Worm (Caenorhabditis elegans) whole organism, L2 larva: ENCODE results near the gene Y69E1A.1.

Source experiments
- C34F6.9 ChIP-seq: fragments of 150-350 bp; optimal IDR thresholded peaks from 2 replicates; lab custom pipeline; 2014; ENCODE audit warnings: missing biosample characterization, missing genetic modification characterization
- R02D3.7 ChIP-seq: fragments of 150-350 bp; optimal IDR thresholded peaks from 2 replicates; lab custom pipeline; 2014; ENCODE audit warnings: missing biosample characterization, missing genetic modification characterization
- ZK546.5 ChIP-seq: sonication (generic microtip); optimal IDR thresholded peaks from 2 replicates; lab custom pipeline; 2017; ENCODE audit warnings: missing biosample characterization, missing genetic modification characterization
- alr-1 ChIP-seq: fragments of 150-350 bp; optimal IDR thresholded peaks from 2 replicates; lab custom pipeline; 2014; ENCODE audit warnings: missing biosample characterization, missing genetic modification characterization
- aly-2 ChIP-seq: fragments of 150-350 bp; optimal IDR thresholded peaks from 2 replicates; lab custom pipeline; 2014; ENCODE audit warnings: missing biosample characterization, missing genetic modification characterization
- ama-1 ChIP-seq: fragments of 150-350 bp; optimal IDR thresholded peaks from 2 replicates; lab custom pipeline; 2018; ENCODE audit warnings: inconsistent platforms
- blmp-1 ChIP-seq: sonication (generic microtip); optimal IDR thresholded peaks from 2 replicates; lab custom pipeline; 2017; ENCODE audit warnings: missing genetic modification characterization, mild to moderate bottlenecking, missing compliant biosample characterization, antibody characterized with exemption, moderate library complexity; ENCODE audit not compliant: insufficient read depth
- ceh-16 ChIP-seq: fragments of 150-350 bp; optimal IDR thresholded peaks from 2 replicates; lab custom pipeline; 2014; ENCODE audit warnings: missing biosample characterization, missing genetic modification characterization
- crh-2 ChIP-seq: sonication (generic microtip); optimal IDR thresholded peaks from 2 replicates; lab custom pipeline; 2017; ENCODE audit warnings: missing biosample characterization, missing genetic modification characterization
- dmd-4 ChIP-seq: sonication (generic microtip); optimal IDR thresholded peaks from 2 replicates; lab custom pipeline; 2017; ENCODE audit warnings: missing biosample characterization, missing genetic modification characterization
- egl-27 ChIP-seq: sonication (generic microtip); optimal IDR thresholded peaks from 3 replicates; lab custom pipeline; 2017; ENCODE audit warnings: missing biosample characterization, missing genetic modification reagents, missing genetic modification characterization
- elt-1 ChIP-seq: fragments of 150-350 bp; optimal IDR thresholded peaks from 2 replicates; lab custom pipeline; 2014; ENCODE audit warnings: missing biosample characterization, missing genetic modification characterization
- elt-3 ChIP-seq: sonication (generic microtip); optimal IDR thresholded peaks from 2 replicates; lab custom pipeline; 2017; ENCODE audit warnings: missing biosample characterization, missing genetic modification characterization
- fos-1 ChIP-seq: fragments of 150-350 bp; optimal IDR thresholded peaks from 2 replicates; lab custom pipeline; 2014; ENCODE audit warnings: missing biosample characterization, missing genetic modification characterization
- gmeb-1 ChIP-seq: fragments of 150-350 bp; optimal IDR thresholded peaks from 2 replicates; lab custom pipeline; 2014; ENCODE audit warnings: missing biosample characterization, missing genetic modification characterization
- lin-11 ChIP-seq: fragments of 150-350 bp; sonication (generic microtip); optimal IDR thresholded peaks from 2 replicates; lab custom pipeline; 2014; ENCODE audit warnings: missing biosample characterization, missing genetic modification characterization, inconsistent platforms, mixed read lengths
- lin-39 ChIP-seq: fragments of 150-350 bp; optimal IDR thresholded peaks from 2 replicates; lab custom pipeline; 2014; ENCODE audit warnings: missing biosample characterization, missing genetic modification reagents, missing genetic modification characterization
- lsy-2 ChIP-seq, 2 experiments: fragments of 150-350 bp in 1 of 2; sonication (generic microtip) in 1 of 2; optimal IDR thresholded peaks; 2 replicates each; lab custom pipeline; 2014 to 2017; ENCODE audit warnings: missing biosample characterization in 2 of 2, missing genetic modification characterization in 2 of 2
- mab-5 ChIP-seq: fragments of 150-350 bp; optimal IDR thresholded peaks from 2 replicates; lab custom pipeline; 2014; ENCODE audit warnings: missing biosample characterization, missing genetic modification characterization
- mbf-1 ChIP-seq: sonication (generic microtip); optimal IDR thresholded peaks from 2 replicates; lab custom pipeline; 2017; ENCODE audit warnings: missing biosample characterization, missing genetic modification characterization
- nhr-10 ChIP-seq: sonication (generic microtip); optimal IDR thresholded peaks from 2 replicates; lab custom pipeline; 2017; ENCODE audit warnings: missing biosample characterization, missing genetic modification characterization
- nhr-11 ChIP-seq: fragments of 150-350 bp; optimal IDR thresholded peaks from 2 replicates; lab custom pipeline; 2014; ENCODE audit warnings: missing biosample characterization, missing genetic modification characterization
- nhr-12 ChIP-seq: fragments of 150-350 bp; optimal IDR thresholded peaks from 2 replicates; lab custom pipeline; 2014; ENCODE audit warnings: missing biosample characterization, missing genetic modification characterization
- nhr-129 ChIP-seq: fragments of 150-350 bp; optimal IDR thresholded peaks from 2 replicates; lab custom pipeline; 2014; ENCODE audit warnings: missing biosample characterization, missing genetic modification characterization
- nhr-21 ChIP-seq: fragments of 150-350 bp; optimal IDR thresholded peaks from 2 replicates; lab custom pipeline; 2014; ENCODE audit warnings: missing biosample characterization, missing genetic modification characterization
- nhr-23 ChIP-seq: fragments of 150-350 bp; optimal IDR thresholded peaks from 2 replicates; lab custom pipeline; 2014; ENCODE audit warnings: missing biosample characterization, missing genetic modification reagents, missing genetic modification characterization
- nhr-237 ChIP-seq: fragments of 150-350 bp; optimal IDR thresholded peaks from 2 replicates; lab custom pipeline; 2014; ENCODE audit warnings: missing biosample characterization, missing genetic modification characterization
- nhr-25 ChIP-seq: fragments of 150-350 bp; sonication (generic microtip); optimal IDR thresholded peaks from 3 replicates; lab custom pipeline; 2014; ENCODE audit warnings: missing biosample characterization, missing genetic modification characterization
- nhr-6 ChIP-seq: fragments of 150-350 bp; optimal IDR thresholded peaks from 2 replicates; lab custom pipeline; 2014; ENCODE audit warnings: missing biosample characterization, missing genetic modification characterization
- nhr-77 ChIP-seq: fragments of 150-350 bp; optimal IDR thresholded peaks from 2 replicates; lab custom pipeline; 2014; ENCODE audit warnings: missing biosample characterization, missing genetic modification characterization
- peb-1 ChIP-seq: fragments of 150-350 bp; optimal IDR thresholded peaks from 2 replicates; lab custom pipeline; 2014; ENCODE audit warnings: missing biosample characterization, missing genetic modification characterization
- sem-4 ChIP-seq: fragments of 150-350 bp; optimal IDR thresholded peaks from 2 replicates; lab custom pipeline; 2014; ENCODE audit warnings: missing biosample characterization, missing genetic modification reagents, missing genetic modification characterization
- skn-1 ChIP-seq: sonication (generic microtip); optimal IDR thresholded peaks from 2 replicates; lab custom pipeline; 2017; ENCODE audit warnings: missing biosample characterization, missing genetic modification characterization
- sma-3 ChIP-seq: sonication (generic microtip); optimal IDR thresholded peaks from 2 replicates; lab custom pipeline; 2016; ENCODE audit warnings: missing genetic modification reagents, missing genetic modification characterization, missing compliant biosample characterization
- sma-9 ChIP-seq, 2 experiments: fragments of 150-350 bp in 1 of 2; sonication (generic microtip) in 1 of 2; optimal IDR thresholded peaks; 2 replicates each; lab custom pipeline; 2014 to 2016; ENCODE audit warnings: missing genetic modification characterization in 2 of 2, mild to moderate bottlenecking in 1 of 2, missing biosample characterization in 1 of 2, missing compliant biosample characterization in 1 of 2, missing genetic modification reagents in 1 of 2, moderate library complexity in 1 of 2
- unc-55 ChIP-seq: fragments of 150-350 bp; sonication (generic microtip); optimal IDR thresholded peaks from 3 replicates; lab custom pipeline; 2014; ENCODE audit warnings: missing biosample characterization, missing genetic modification reagents, missing genetic modification characterization
- zag-1 ChIP-seq: fragments of 150-350 bp; optimal IDR thresholded peaks from 2 replicates; lab custom pipeline; 2014; ENCODE audit warnings: missing biosample characterization, missing genetic modification characterization
- ztf-1 ChIP-seq: fragments of 200-800 bp; sonication (Bioruptor generic); conservative IDR thresholded peaks from 2 replicates; pipeline ENCODE4 v1.3.6; 2022; ENCODE audit warnings: missing genetic modification characterization, missing compliant biosample characterization
- ztf-11 ChIP-seq: sonication (generic microtip); optimal IDR thresholded peaks from 2 replicates; lab custom pipeline; 2017; ENCODE audit warnings: missing biosample characterization, missing genetic modification characterization

Y69E1A.1 gene

ce11 chrIV:10904282-10904681 lies 44.4 kb downstream of the Y69E1A.1 start, which contains the start of gene ZK596.3:
ZK596.3 (minus strand) TSS chrIV:10904382.
- TF ChIP-seq skn-1 (no peak), R02D3.7 (tag; lab: Kevin White, UChicago) (no peak), ztf-1 (no peak), nhr-6 (tag; lab: Kevin White, UChicago) (no peak), nhr-12 (tag; lab: Kevin White, UChicago) (no peak), ama-1 (lab: Kevin White, UChicago) (no peak), elt-3 (no peak), alr-1 (no peak), egl-27 (no peak), ZK546.5 (no peak), C34F6.9 (no peak), blmp-1 (tag; lab: Kevin White, UChicago) (no peak), nhr-77 (tag; lab: Kevin White, UChicago) (no peak), fos-1 (tag; lab: Kevin White, UChicago) (no peak), nhr-237 (tag; lab: Kevin White, UChicago) (no peak), gmeb-1 (tag; lab: Kevin White, UChicago) (no peak), mab-5 (no peak), nhr-25 (tag; lab: Kevin White, UChicago) (no peak), dmd-4 (tag; lab: Kevin White, UChicago) (no peak), nhr-129 (tag; lab: Kevin White, UChicago) (no peak)

DNA sequence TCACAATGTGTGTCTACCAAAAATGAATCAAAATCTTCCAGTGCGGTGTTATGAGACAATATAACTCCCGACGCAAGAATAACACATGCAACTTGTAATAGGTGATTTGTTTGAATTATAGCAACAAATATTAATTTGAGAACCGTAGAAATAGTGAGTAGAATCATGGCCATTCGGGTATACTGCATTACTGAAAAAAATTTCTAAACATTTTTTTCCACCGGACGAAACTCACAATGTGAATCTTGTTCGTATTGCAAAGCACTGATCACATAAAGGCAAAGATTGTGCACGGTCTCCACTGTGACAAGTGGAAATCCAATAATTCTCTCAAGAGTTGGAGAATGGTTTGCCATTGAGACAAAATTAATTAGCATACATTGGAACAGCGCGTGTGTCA lies 46.2 kb downstream of the Y69E1A.1 start:
- TF ChIP-seq mab-5 (no peak), R02D3.7 (tag; lab: Kevin White, UChicago) (no peak), elt-1 (no peak), sma-9 (GFP tag; optimal IDR thresholded peaks at IDR 0.05; lab: Kevin White, UChicago) (no peak), sma-9 (tag; optimal IDR thresholded peaks at IDR 0.05; lab: Kevin White, UChicago) (no peak), C34F6.9 (no peak), nhr-21 (tag; lab: Kevin White, UChicago) (no peak), lin-39 (no peak), lsy-2 (tag; optimal IDR thresholded peaks at IDR 0.05; lab: Kevin White, UChicago) (no peak), sem-4 (no peak), nhr-129 (tag; lab: Kevin White, UChicago) (no peak), elt-3 (no peak), unc-55 (no peak), nhr-10 (no peak), crh-2 (tag; lab: Kevin White, UChicago) (no peak), gmeb-1 (tag; lab: Kevin White, UChicago) (no peak), nhr-23 (tag; lab: Kevin White, UChicago) (no peak)
- TF ChIP-seq, all 48 proteins: peak for 0

ce11 chrIV:10900083-10900482 lies 48.6 kb downstream of the Y69E1A.1 start, which contains the start of gene srlf-30:
srlf-30 (plus strand) TSS chrIV:10900383.
- TF ChIP-seq nhr-21 (tag; lab: Kevin White, UChicago) (no peak), sma-3 (no peak), aly-2 (tag; lab: Kevin White, UChicago) (no peak), ztf-1 (no peak), peb-1 (tag; lab: Kevin White, UChicago) (no peak), lin-11 (tag; lab: Kevin White, UChicago) (no peak), zag-1 (tag; lab: Kevin White, UChicago) (no peak), ceh-16 (tag; lab: Kevin White, UChicago) (no peak), mab-5 (no peak), lsy-2 (tag; optimal IDR thresholded peaks at IDR 0.05; lab: Kevin White, UChicago) (no peak), mbf-1 (no peak), nhr-129 (tag; lab: Kevin White, UChicago) (no peak), ztf-11 (no peak), nhr-12 (tag; lab: Kevin White, UChicago) (no peak), nhr-11 (tag; lab: Kevin White, UChicago) (no peak), nhr-77 (tag; lab: Kevin White, UChicago) (no peak), alr-1 (no peak), nhr-25 (tag; lab: Kevin White, UChicago) (no peak), lin-39 (no peak)
- TF ChIP-seq, all 48 proteins: peak for 0

ce11 chrIV:10899091-10899490 lies 49.6 kb downstream of the Y69E1A.1 start, which contains the start of the genes F13E9.9 and F13E9.19:
F13E9.9 (minus strand) TSS chrIV:10899191.
F13E9.19 (plus strand) TSS chrIV:10899406.
- no peak for TF ChIP-seq skn-1
- TF ChIP-seq nhr-77 (tag; lab: Kevin White, UChicago): no peak
- TF ChIP-seq nhr-12 (tag; lab: Kevin White, UChicago): no peak
- TF ChIP-seq elt-3: no peak
- no peak for TF ChIP-seq lsy-2 (tag; optimal IDR thresholded peaks at IDR 0.05; lab: Kevin White, UChicago)
- TF ChIP-seq nhr-237 (tag; lab: Kevin White, UChicago): no peak
- no peak for TF ChIP-seq nhr-10
